Worm (Caenorhabditis elegans) whole organism, L3 larva: ENCODE measurements around the gene C25F9.9.

ENCODE experiments used
- R02D3.7 ChIP-seq: fragments of 150-350 bp; optimal IDR thresholded peaks from 2 replicates; lab custom pipeline; 2014; ENCODE audit warnings: missing biosample characterization, missing genetic modification characterization
- ZK546.5 ChIP-seq: sonication (generic microtip); optimal IDR thresholded peaks from 2 replicates; lab custom pipeline; 2017; ENCODE audit warnings: missing biosample characterization, missing genetic modification characterization
- aly-2 ChIP-seq: fragments of 150-350 bp; optimal IDR thresholded peaks from 2 replicates; lab custom pipeline; 2014; ENCODE audit warnings: missing biosample characterization, missing genetic modification characterization
- ama-1 ChIP-seq: fragments of 150-350 bp; optimal IDR thresholded peaks from 2 replicates; lab custom pipeline; 2018
- ceh-16 ChIP-seq: sonication (generic microtip); optimal IDR thresholded peaks from 2 replicates; lab custom pipeline; 2017; ENCODE audit warnings: missing biosample characterization, missing genetic modification characterization
- ceh-82 ChIP-seq: fragments of 150-350 bp; optimal IDR thresholded peaks from 2 replicates; lab custom pipeline; 2014; ENCODE audit warnings: missing biosample characterization, missing genetic modification characterization
- ceh-9 ChIP-seq: sonication (generic microtip); optimal IDR thresholded peaks from 2 replicates; lab custom pipeline; 2018; ENCODE audit warnings: missing biosample characterization, missing genetic modification characterization
- daf-12 ChIP-seq: fragments of 150-350 bp; optimal IDR thresholded peaks from 2 replicates; lab custom pipeline; 2014; ENCODE audit warnings: missing biosample characterization, missing genetic modification reagents, missing genetic modification characterization
- egl-27 ChIP-seq: sonication (generic microtip); optimal IDR thresholded peaks from 4 replicates; lab custom pipeline; 2017; ENCODE audit warnings: missing biosample characterization, missing genetic modification reagents, missing genetic modification characterization
- egl-5 ChIP-seq: fragments of 150-350 bp; optimal IDR thresholded peaks from 2 replicates; lab custom pipeline; 2017; ENCODE audit warnings: missing biosample characterization, missing genetic modification reagents, missing genetic modification characterization, inconsistent platforms
- elt-1 ChIP-seq: fragments of 150-350 bp; optimal IDR thresholded peaks from 2 replicates; lab custom pipeline; 2014; ENCODE audit warnings: missing biosample characterization, missing genetic modification characterization
- elt-2 ChIP-seq: sonication (generic microtip); optimal IDR thresholded peaks from 2 replicates; lab custom pipeline; 2016; ENCODE audit warnings: missing genetic modification reagents, mild to moderate bottlenecking, missing genetic modification characterization, missing compliant biosample characterization
- fkh-10 ChIP-seq: sonication (generic microtip); optimal IDR thresholded peaks from 2 replicates; lab custom pipeline; 2017; ENCODE audit warnings: missing biosample characterization, missing genetic modification reagents, missing genetic modification characterization
- jun-1 ChIP-seq: fragments of 150-350 bp; optimal IDR thresholded peaks from 2 replicates; lab custom pipeline; 2014; ENCODE audit warnings: missing biosample characterization, missing genetic modification reagents, missing genetic modification characterization
- lin-15B ChIP-seq: fragments of 150-350 bp; optimal IDR thresholded peaks from 2 replicates; lab custom pipeline; 2014; ENCODE audit warnings: missing biosample characterization, missing genetic modification characterization
- lsy-12 ChIP-seq: sonication (generic microtip); optimal IDR thresholded peaks from 2 replicates; lab custom pipeline; 2016; ENCODE audit warnings: mild to moderate bottlenecking, missing genetic modification characterization, missing compliant biosample characterization
- mdl-1 ChIP-seq: fragments of 150-350 bp; optimal IDR thresholded peaks from 2 replicates; lab custom pipeline; 2014; ENCODE audit warnings: missing biosample characterization, missing genetic modification characterization
- mml-1 ChIP-seq: fragments of 150-350 bp; sonication (generic microtip); optimal IDR thresholded peaks from 3 replicates; lab custom pipeline; 2014; ENCODE audit warnings: missing biosample characterization, missing genetic modification characterization
- nfya-1 ChIP-seq: sonication (generic microtip); optimal IDR thresholded peaks from 2 replicates; lab custom pipeline; 2017; ENCODE audit warnings: missing genetic modification characterization, mild to moderate bottlenecking, missing compliant biosample characterization, antibody characterized with exemption, moderate library complexity; ENCODE audit not compliant: insufficient read depth
- nhr-11 ChIP-seq: fragments of 150-350 bp; optimal IDR thresholded peaks from 2 replicates; lab custom pipeline; 2014; ENCODE audit warnings: missing biosample characterization, missing genetic modification characterization
- nhr-23 ChIP-seq: fragments of 150-350 bp; optimal IDR thresholded peaks from 2 replicates; lab custom pipeline; 2014; ENCODE audit warnings: missing biosample characterization, missing genetic modification reagents, missing genetic modification characterization
- nhr-237 ChIP-seq: fragments of 150-350 bp; optimal IDR thresholded peaks from 2 replicates; lab custom pipeline; 2014; ENCODE audit warnings: missing biosample characterization, missing genetic modification characterization
- nhr-67 ChIP-seq: fragments of 150-350 bp; optimal IDR thresholded peaks from 2 replicates; lab custom pipeline; 2014; ENCODE audit warnings: missing biosample characterization, missing genetic modification characterization
- nhr-76 ChIP-seq: fragments of 150-350 bp; sonication (generic microtip); optimal IDR thresholded peaks from 5 replicates; lab custom pipeline; 2014; ENCODE audit warnings: missing biosample characterization, missing genetic modification characterization
- nhr-77 ChIP-seq: fragments of 150-350 bp; optimal IDR thresholded peaks from 2 replicates; lab custom pipeline; 2014; ENCODE audit warnings: missing biosample characterization, missing genetic modification characterization
- pha-4 ChIP-seq: fragments of 150-350 bp; optimal IDR thresholded peaks from 2 replicates; lab custom pipeline; 2014; ENCODE audit warnings: missing biosample characterization, missing genetic modification reagents, missing genetic modification characterization
- pqm-1 ChIP-seq: fragments of 150-350 bp; optimal IDR thresholded peaks from 2 replicates; lab custom pipeline; 2017; ENCODE audit warnings: missing biosample characterization, missing genetic modification characterization, inconsistent platforms
- skn-1 ChIP-seq: fragments of 150-350 bp; optimal IDR thresholded peaks from 2 replicates; lab custom pipeline; 2014; ENCODE audit warnings: missing biosample characterization, missing genetic modification characterization
- snpc-4 ChIP-seq: fragments of 150-350 bp; optimal IDR thresholded peaks from 2 replicates; lab custom pipeline; 2014; ENCODE audit warnings: missing biosample characterization, missing genetic modification characterization
- unc-62 ChIP-seq: fragments of 150-350 bp; sonication (generic microtip); optimal IDR thresholded peaks from 4 replicates; lab custom pipeline; 2014; ENCODE audit warnings: missing biosample characterization, missing genetic modification reagents, missing genetic modification characterization
- zag-1 ChIP-seq: fragments of 150-350 bp; optimal IDR thresholded peaks from 2 replicates; lab custom pipeline; 2014; ENCODE audit warnings: missing biosample characterization, missing genetic modification characterization

The C25F9.9 gene

ce11 chrV:19398882-19399281 is 17.5 kb upstream of the C25F9.9 start, which contains the start of gene C25F9.13:
Gene C25F9.13, minus strand, starts transcription at chrV:19398982.
- TF ChIP-seq nhr-67 (tag; lab: Kevin White, UChicago) (no peak), pqm-1 (no peak), lsy-12 (tag; lab: Kevin White, UChicago) (no peak), ceh-82 (tag; lab: Kevin White, UChicago) (no peak), nhr-23 (tag; lab: Kevin White, UChicago) (no peak), nhr-77 (tag; lab: Kevin White, UChicago) (no peak), daf-12 (tag; lab: Kevin White, UChicago) (no peak), elt-2 (tag; lab: Kevin White, UChicago) (no peak), nfya-1 (tag; lab: Kevin White, UChicago) (no peak), lin-15B (tag; lab: Kevin White, UChicago) (no peak), mdl-1 (tag; lab: Kevin White, UChicago) (no peak), aly-2 (tag; lab: Kevin White, UChicago) (no peak), zag-1 (tag; lab: Kevin White, UChicago) (no peak), skn-1 (no peak), nhr-76 (tag; lab: Kevin White, UChicago) (no peak)

ce11 chrV:19399282-19399681 is 17.1 kb upstream of the C25F9.9 start:
- peak; percentile 4 for TF ChIP-seq elt-2 (tag; lab: Kevin White, UChicago)

- TF ChIP-seq ZK546.5 (tag; lab: Kevin White, UChicago) = no peak
- TF ChIP-seq pqm-1 = no peak
- no peak for TF ChIP-seq fkh-10 (GFP tag; lab: Kevin White, UChicago)
- TF ChIP-seq mml-1 (tag; lab: Kevin White, UChicago) = no peak
- no peak for TF ChIP-seq jun-1 (tag; lab: Kevin White, UChicago)
- TF ChIP-seq elt-2 (tag; lab: Kevin White, UChicago) = no peak
- no peak for TF ChIP-seq ceh-16
- TF ChIP-seq egl-5 (tag; lab: Kevin White, UChicago) = no peak
- no peak for TF ChIP-seq lin-15B (tag; lab: Kevin White, UChicago)
- TF ChIP-seq ama-1 (lab: Kevin White, UChicago) = no peak
- TF ChIP-seq elt-1 (tag; lab: Kevin White, UChicago) = no peak
- TF ChIP-seq pha-4 (tag; lab: Kevin White, UChicago) = no peak
- TF ChIP-seq nhr-11 (tag; lab: Kevin White, UChicago) = no peak
- no peak for TF ChIP-seq R02D3.7
- no peak for TF ChIP-seq zag-1 (tag; lab: Kevin White, UChicago)
- no peak for TF ChIP-seq snpc-4 (tag; lab: Kevin White, UChicago)
- TF ChIP-seq, all 47 proteins: peak for 0
Measured at ce11 chrV:19400619-19401018, 15.8 kb upstream of the C25F9.9 start, which contains the start of gene srw-86. Gene srw-86, minus strand, starts transcription at chrV:19400719.

ce11 chrV:19401429-19401828 is 15.0 kb upstream of the C25F9.9 start:
- peak; percentile 52 for TF ChIP-seq elt-2 (tag; lab: Kevin White, UChicago)
- no peak for TF ChIP-seq ZK546.5 (tag; lab: Kevin White, UChicago)
- no peak for TF ChIP-seq egl-27 (tag; lab: Kevin White, UChicago)
- TF ChIP-seq pqm-1 = peak; percentile 53
- TF ChIP-seq pha-4 (tag; lab: Kevin White, UChicago) = peak; percentile 27

- TF ChIP-seq nhr-237 = no peak
- TF ChIP-seq ama-1 (lab: Kevin White, UChicago) = no peak
- TF ChIP-seq nhr-77 (tag; lab: Kevin White, UChicago) = no peak
- TF ChIP-seq pha-4 (tag; lab: Kevin White, UChicago) = no peak
- no peak for TF ChIP-seq unc-62 (GFP tag; lab: Kevin White, UChicago)
Measured at ce11 chrV:19402855-19403254, 13.6 kb upstream of the C25F9.9 start, which contains the start of gene C25F9.12. Gene C25F9.12, minus strand, starts transcription at chrV:19402955.

- no peak for TF ChIP-seq ceh-16
- TF ChIP-seq ceh-9 (tag; lab: Kevin White, UChicago) = no peak
- TF ChIP-seq daf-12 (tag; lab: Kevin White, UChicago) = no peak
- no peak for TF ChIP-seq R02D3.7
- TF ChIP-seq, all 47 proteins: peak for 0
Measured at ce11 chrV:19403619-19404018, 12.8 kb upstream of the C25F9.9 start.
